Worm (Caenorhabditis elegans) whole organism, L3 larva: ENCODE data around the gene mvb-12.

Experiments
- R02D3.7 ChIP-seq: fragments of 150-350 bp; optimal IDR thresholded peaks from 2 replicates; lab custom pipeline; 2014; ENCODE audit warnings: missing biosample characterization, missing genetic modification characterization
- aly-2 ChIP-seq: fragments of 150-350 bp; optimal IDR thresholded peaks from 2 replicates; lab custom pipeline; 2014; ENCODE audit warnings: missing biosample characterization, missing genetic modification characterization
- ama-1 ChIP-seq: fragments of 150-350 bp; optimal IDR thresholded peaks from 2 replicates; lab custom pipeline; 2018
- ceh-28 ChIP-seq: fragments of 150-350 bp; optimal IDR thresholded peaks from 2 replicates; lab custom pipeline; 2014; ENCODE audit warnings: missing biosample characterization, missing genetic modification reagents, missing genetic modification characterization
- ceh-82 ChIP-seq: fragments of 150-350 bp; optimal IDR thresholded peaks from 2 replicates; lab custom pipeline; 2014; ENCODE audit warnings: missing biosample characterization, missing genetic modification characterization
- egl-27 ChIP-seq: sonication (generic microtip); optimal IDR thresholded peaks from 4 replicates; lab custom pipeline; 2017; ENCODE audit warnings: missing biosample characterization, missing genetic modification reagents, missing genetic modification characterization
- egl-5 ChIP-seq: fragments of 150-350 bp; optimal IDR thresholded peaks from 2 replicates; lab custom pipeline; 2017; ENCODE audit warnings: missing biosample characterization, missing genetic modification reagents, missing genetic modification characterization, inconsistent platforms
- elt-2 ChIP-seq: sonication (generic microtip); optimal IDR thresholded peaks from 2 replicates; lab custom pipeline; 2016; ENCODE audit warnings: missing genetic modification reagents, mild to moderate bottlenecking, missing genetic modification characterization, missing compliant biosample characterization
- elt-3 ChIP-seq, 3 experiments: fragments of 150-350 bp in 1 of 3; sonication (generic microtip) in 2 of 3; optimal IDR thresholded peaks; 2 replicates in 2 of 3; 4 replicates in 1 of 3; lab custom pipeline; 2014 to 2017; ENCODE audit warnings: missing biosample characterization in 3 of 3, missing genetic modification characterization in 3 of 3
- eor-1 ChIP-seq, 2 experiments: fragments of 150-350 bp; optimal IDR thresholded peaks; 2 replicates each; lab custom pipeline; 2014 to 2018; ENCODE audit warnings: missing biosample characterization in 2 of 2, missing genetic modification characterization in 2 of 2
- fkh-2 ChIP-seq: fragments of 150-350 bp; optimal IDR thresholded peaks from 2 replicates; lab custom pipeline; 2014; ENCODE audit warnings: missing biosample characterization, missing genetic modification reagents, missing genetic modification characterization
- fos-1 ChIP-seq: fragments of 150-350 bp; optimal IDR thresholded peaks from 2 replicates; lab custom pipeline; 2014; ENCODE audit warnings: missing biosample characterization, missing genetic modification characterization
- hmg-11 ChIP-seq: sonication (generic microtip); optimal IDR thresholded peaks from 2 replicates; lab custom pipeline; 2016; ENCODE audit warnings: missing genetic modification characterization, missing compliant biosample characterization
- lin-39 ChIP-seq: fragments of 150-350 bp; optimal IDR thresholded peaks from 2 replicates; lab custom pipeline; 2018; ENCODE audit warnings: missing biosample characterization, missing genetic modification reagents, missing genetic modification characterization
- lsy-12 ChIP-seq: sonication (generic microtip); optimal IDR thresholded peaks from 2 replicates; lab custom pipeline; 2016; ENCODE audit warnings: mild to moderate bottlenecking, missing genetic modification characterization, missing compliant biosample characterization
- nhr-11 ChIP-seq: fragments of 150-350 bp; optimal IDR thresholded peaks from 2 replicates; lab custom pipeline; 2014; ENCODE audit warnings: missing biosample characterization, missing genetic modification characterization
- nhr-12 ChIP-seq: fragments of 150-350 bp; optimal IDR thresholded peaks from 2 replicates; lab custom pipeline; 2014; ENCODE audit warnings: missing biosample characterization, missing genetic modification characterization
- nhr-237 ChIP-seq: fragments of 150-350 bp; optimal IDR thresholded peaks from 2 replicates; lab custom pipeline; 2014; ENCODE audit warnings: missing biosample characterization, missing genetic modification characterization
- nhr-25 ChIP-seq: sonication (generic microtip); optimal IDR thresholded peaks from 2 replicates; lab custom pipeline; 2017; ENCODE audit warnings: missing biosample characterization, missing genetic modification characterization
- nhr-28 ChIP-seq: fragments of 150-350 bp; optimal IDR thresholded peaks from 2 replicates; lab custom pipeline; 2014; ENCODE audit warnings: missing biosample characterization, missing genetic modification characterization
- nhr-43 ChIP-seq: sonication (generic microtip); optimal IDR thresholded peaks from 2 replicates; lab custom pipeline; 2016; ENCODE audit warnings: mild to moderate bottlenecking, missing genetic modification characterization, missing compliant biosample characterization; ENCODE audit not compliant: poor library complexity, severe bottlenecking
- nhr-67 ChIP-seq: fragments of 150-350 bp; optimal IDR thresholded peaks from 2 replicates; lab custom pipeline; 2014; ENCODE audit warnings: missing biosample characterization, missing genetic modification characterization
- nhr-76 ChIP-seq: fragments of 150-350 bp; sonication (generic microtip); optimal IDR thresholded peaks from 5 replicates; lab custom pipeline; 2014; ENCODE audit warnings: missing biosample characterization, missing genetic modification characterization
- nhr-77 ChIP-seq: fragments of 150-350 bp; optimal IDR thresholded peaks from 2 replicates; lab custom pipeline; 2014; ENCODE audit warnings: missing biosample characterization, missing genetic modification characterization
- pha-4 ChIP-seq: fragments of 150-350 bp; optimal IDR thresholded peaks from 2 replicates; lab custom pipeline; 2014; ENCODE audit warnings: missing biosample characterization, missing genetic modification reagents, missing genetic modification characterization
- pqm-1 ChIP-seq: fragments of 150-350 bp; optimal IDR thresholded peaks from 2 replicates; lab custom pipeline; 2017; ENCODE audit warnings: missing biosample characterization, missing genetic modification characterization, inconsistent platforms
- skn-1 ChIP-seq: fragments of 150-350 bp; optimal IDR thresholded peaks from 2 replicates; lab custom pipeline; 2014; ENCODE audit warnings: missing biosample characterization, missing genetic modification characterization
- snpc-4 ChIP-seq: fragments of 150-350 bp; optimal IDR thresholded peaks from 2 replicates; lab custom pipeline; 2014; ENCODE audit warnings: missing biosample characterization, missing genetic modification characterization
- tbx-2 ChIP-seq: sonication (generic microtip); optimal IDR thresholded peaks from 2 replicates; lab custom pipeline; 2016; ENCODE audit warnings: mild to moderate bottlenecking, missing genetic modification characterization, missing compliant biosample characterization
- unc-39 ChIP-seq: sonication (generic microtip); optimal IDR thresholded peaks from 4 replicates; lab custom pipeline; 2017; ENCODE audit warnings: missing biosample characterization, missing genetic modification characterization
- unc-62 ChIP-seq: fragments of 150-350 bp; sonication (generic microtip); optimal IDR thresholded peaks from 4 replicates; lab custom pipeline; 2014; ENCODE audit warnings: missing biosample characterization, missing genetic modification reagents, missing genetic modification characterization
- zag-1 ChIP-seq: fragments of 150-350 bp; optimal IDR thresholded peaks from 2 replicates; lab custom pipeline; 2014; ENCODE audit warnings: missing biosample characterization, missing genetic modification characterization
- ztf-11 ChIP-seq: fragments of 150-350 bp; optimal IDR thresholded peaks from 2 replicates; lab custom pipeline; 2014; ENCODE audit warnings: missing biosample characterization, missing genetic modification characterization

mvb-12 gene

DNA sequence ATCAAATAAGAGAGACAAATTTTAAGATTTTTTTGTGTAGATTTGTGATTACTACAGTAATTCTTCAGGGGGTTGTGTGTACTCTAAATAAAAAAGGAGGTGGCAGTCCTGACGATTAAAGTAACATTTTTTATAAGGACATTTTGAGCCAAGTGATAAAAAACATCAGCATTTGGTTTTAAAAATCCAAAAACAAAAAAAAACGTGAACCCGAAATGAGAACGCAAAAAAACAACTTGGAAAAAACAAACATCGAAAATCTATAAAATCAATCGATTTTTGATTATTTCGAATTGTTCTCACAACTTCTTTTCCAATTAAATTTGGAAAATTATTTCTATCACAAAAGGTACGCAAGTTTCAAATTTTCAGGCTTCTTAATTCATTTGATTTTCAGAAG is 40.1 kb downstream of the mvb-12 start, which contains the start of gene T06C10.3:
T06C10.3 (plus strand) TSS at position 301 of the 400 bp plus-strand sequence.
- no peak for TF ChIP-seq egl-5
- TF ChIP-seq unc-62: no peak
- TF ChIP-seq egl-27 (tag; lab: Kevin White, UChicago): no peak
- TF ChIP-seq nhr-28 (tag; lab: Kevin White, UChicago): no peak
- no peak for TF ChIP-seq unc-39
- no peak for TF ChIP-seq R02D3.7 (tag; lab: Kevin White, UChicago)
- no peak for TF ChIP-seq elt-2 (tag; lab: Kevin White, UChicago)
- no peak for TF ChIP-seq aly-2 (tag; lab: Kevin White, UChicago)
- no peak for TF ChIP-seq nhr-12 (tag; lab: Kevin White, UChicago)
- no peak for TF ChIP-seq pqm-1 (tag; lab: Kevin White, UChicago)
- no peak for TF ChIP-seq fkh-2 (tag; lab: Kevin White, UChicago)
- TF ChIP-seq fos-1 (tag; lab: Kevin White, UChicago): no peak
- no peak for TF ChIP-seq eor-1 (tag; optimal IDR thresholded peaks at IDR 0.05; lab: Kevin White, UChicago)
- no peak for TF ChIP-seq nhr-237 (tag; lab: Kevin White, UChicago)
- TF ChIP-seq nhr-11: no peak
- no peak for TF ChIP-seq skn-1
- no peak for TF ChIP-seq nhr-25 (tag; lab: Kevin White, UChicago)
- TF ChIP-seq, all 47 proteins: peak for 0

DNA sequence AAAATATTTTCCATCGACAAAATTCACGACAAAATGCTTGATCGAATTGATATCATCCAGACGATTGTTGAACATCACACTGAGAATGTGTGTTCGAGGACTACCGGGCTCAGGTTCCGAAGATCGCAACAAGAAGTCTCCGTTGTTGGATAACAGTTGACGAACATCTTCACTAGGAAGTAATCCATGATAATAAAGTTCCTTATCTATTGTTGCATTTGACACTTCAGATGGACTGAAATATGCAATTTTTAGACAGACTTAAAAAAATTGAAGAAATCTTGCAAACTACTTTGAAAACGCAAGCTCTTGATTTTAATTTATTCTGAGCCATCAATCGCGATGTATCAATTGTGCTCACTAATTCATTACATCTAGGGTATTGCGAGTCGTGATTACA is 46.9 kb downstream of the mvb-12 start:
- no peak for TF ChIP-seq snpc-4 (tag; lab: Kevin White, UChicago)
- TF ChIP-seq aly-2 (tag; lab: Kevin White, UChicago): no peak
- no peak for TF ChIP-seq nhr-11
- TF ChIP-seq zag-1 (tag; lab: Kevin White, UChicago): no peak
- TF ChIP-seq ztf-11: no peak
- TF ChIP-seq pha-4 (tag; lab: Kevin White, UChicago): no peak
- TF ChIP-seq tbx-2: no peak
- TF ChIP-seq nhr-77 (tag; lab: Kevin White, UChicago): no peak
- no peak for TF ChIP-seq nhr-76 (tag; lab: Kevin White, UChicago)
- TF ChIP-seq egl-5: no peak
- no peak for TF ChIP-seq lsy-12 (tag; lab: Kevin White, UChicago)
- TF ChIP-seq unc-39: no peak
- no peak for TF ChIP-seq fos-1 (tag; lab: Kevin White, UChicago)
- no peak for TF ChIP-seq elt-3 (tag; optimal IDR thresholded peaks at IDR 0.05; lab: Kevin White, UChicago)
- TF ChIP-seq unc-62: no peak
- TF ChIP-seq hmg-11 (tag; lab: Kevin White, UChicago): no peak
- no peak for TF ChIP-seq nhr-67 (tag; lab: Kevin White, UChicago)
- TF ChIP-seq nhr-237 (tag; lab: Kevin White, UChicago): no peak
- TF ChIP-seq lin-39 (tag; lab: Kevin White, UChicago): no peak

DNA sequence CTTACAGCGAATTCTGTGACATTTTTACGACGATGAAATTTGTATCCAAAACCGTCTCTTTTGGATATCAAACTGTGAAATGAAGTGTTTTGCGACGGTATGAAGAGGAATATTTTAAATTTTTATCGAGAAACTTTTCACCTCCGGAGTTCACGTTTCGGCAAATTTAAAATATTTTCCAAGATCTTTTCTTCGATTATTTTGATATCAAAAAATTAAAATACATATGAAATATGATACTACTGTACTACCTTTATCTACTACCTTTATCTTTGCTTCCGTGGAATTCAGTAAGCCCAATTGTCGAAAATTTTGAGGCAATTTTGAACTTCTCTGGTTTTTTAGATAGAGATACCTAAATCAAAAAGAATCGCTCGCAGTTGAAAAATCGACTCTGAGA is 47.5 kb downstream of the mvb-12 start, which contains the start of gene kin-26:
kin-26 (minus strand) TSS at position 101 of the 400 bp plus-strand sequence.
- TF ChIP-seq ceh-28: no peak

DNA sequence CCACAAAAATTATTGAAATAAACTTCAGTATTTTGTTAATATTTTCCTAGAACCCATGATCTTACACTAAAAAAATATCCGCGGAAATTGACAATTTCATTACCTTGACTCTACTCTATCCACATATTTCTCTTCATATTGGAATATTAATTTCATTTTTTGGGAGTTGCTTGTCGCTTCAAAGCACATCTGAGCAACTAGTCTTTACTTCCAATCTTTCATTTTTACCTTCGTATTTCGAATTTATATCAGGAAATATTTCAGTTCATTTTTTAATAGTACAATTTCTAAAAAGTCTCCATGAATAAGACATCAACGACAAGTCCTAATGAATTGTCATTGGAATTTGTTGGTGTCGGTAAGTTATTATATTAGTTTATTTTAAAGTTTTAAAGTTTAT is 48.7 kb downstream of the mvb-12 start, which contains the start of gene srt-73:
srt-73 (plus strand) TSS at position 301 of the 400 bp plus-strand sequence.
- TF ChIP-seq aly-2 (tag; lab: Kevin White, UChicago) (no peak), fos-1 (tag; lab: Kevin White, UChicago) (no peak), nhr-11 (no peak), nhr-43 (tag; lab: Kevin White, UChicago) (no peak)

DNA sequence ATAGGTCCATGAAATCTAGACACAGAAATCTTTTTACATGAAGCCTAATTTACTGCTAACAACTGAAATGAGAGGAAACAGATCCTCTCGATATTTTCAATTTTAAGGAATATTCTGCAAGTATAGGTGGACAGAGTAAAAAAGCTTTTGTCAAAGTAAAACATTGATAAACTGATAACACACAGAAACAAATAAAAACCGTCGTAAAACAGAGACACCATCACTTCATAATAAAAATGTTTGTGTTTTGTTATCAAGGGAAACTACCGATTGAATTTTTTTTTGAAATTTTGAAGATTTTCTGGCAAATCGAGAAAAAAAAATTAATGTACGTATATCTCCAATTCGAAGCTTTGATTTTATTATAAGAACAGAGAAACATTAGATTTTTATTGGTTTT is 50.8 kb downstream of the mvb-12 start:
- TF ChIP-seq elt-2 (tag; lab: Kevin White, UChicago): peak; percentile 55
- TF ChIP-seq pha-4 (tag; lab: Kevin White, UChicago): peak; percentile 4
- TF ChIP-seq ama-1 (lab: Kevin White, UChicago): no peak
- TF ChIP-seq egl-5: no peak

DNA sequence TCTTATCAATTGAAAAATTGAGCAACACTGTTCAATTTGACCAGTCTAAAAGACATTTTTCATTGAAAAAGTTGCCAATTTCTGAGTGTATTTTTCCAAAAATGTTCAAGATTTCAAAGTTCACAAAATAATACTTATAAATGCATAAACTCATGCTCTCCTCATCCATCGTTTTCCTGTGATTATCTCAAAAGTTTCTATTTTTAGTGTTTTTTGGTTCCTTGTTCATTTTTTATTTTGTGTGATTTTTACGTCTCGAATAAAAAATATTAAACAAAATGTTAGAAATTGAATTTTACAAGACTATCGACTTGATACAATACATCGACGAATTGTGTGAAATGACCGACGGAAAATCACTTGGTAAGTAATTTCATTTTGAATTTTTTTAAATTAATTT is 51.4 kb downstream of the mvb-12 start, which contains the start of gene atic-1:
atic-1 (plus strand) TSS at position 301 of the 400 bp plus-strand sequence.
- TF ChIP-seq nhr-67 (tag; lab: Kevin White, UChicago): no peak
- TF ChIP-seq skn-1: no peak
- TF ChIP-seq egl-27 (tag; lab: Kevin White, UChicago): no peak
- TF ChIP-seq ceh-82: no peak
- TF ChIP-seq fkh-2 (tag; lab: Kevin White, UChicago): no peak
